Fruit fly (Drosophila melanogaster) whole organism, embryonic: Measurements from ENCODE around the gene CG5892.

Source experiments
- Awh ChIP-seq: fragments of 200-800 bp; sonication (Bioruptor generic); IDR thresholded peaks from 2 replicates; pipeline ENCODE4, ENCODE4 v1.3.6; 2022; ENCODE audit warnings: missing biosample characterization, missing genetic modification characterization
- CG10209 ChIP-seq: fragments of 200-800 bp; sonication (Bioruptor generic); optimal IDR thresholded peaks from 3 replicates; lab custom pipeline; 2017; ENCODE audit warnings: missing biosample characterization, mild to moderate bottlenecking, missing genetic modification characterization, missing genetic modification reagents
- CG1233 ChIP-seq: fragments of 200-800 bp; sonication (Bioruptor generic); optimal IDR thresholded peaks from 4 replicates; lab custom pipeline; 2018; ENCODE audit warnings: missing biosample characterization, mild to moderate bottlenecking, missing genetic modification characterization
- CG12769 ChIP-seq: fragments of 200-800 bp; sonication (Bioruptor generic); optimal IDR thresholded peaks from 2 replicates; lab custom pipeline; 2019; ENCODE audit warnings: missing biosample characterization, mild to moderate bottlenecking, missing genetic modification characterization, moderate library complexity
- CG13287 ChIP-seq: fragments of 200-800 bp; sonication (Bioruptor generic); IDR thresholded peaks from 2 replicates; pipeline ENCODE4 v1.3.6; 2022; ENCODE audit warnings: missing biosample characterization, missing genetic modification characterization; ENCODE audit not compliant: partially characterized antibody
- CG2116 ChIP-seq: fragments of 200-800 bp; sonication (Bioruptor generic); optimal IDR thresholded peaks from 3 replicates; lab custom pipeline; 2018; ENCODE audit warnings: missing biosample characterization, mild to moderate bottlenecking, missing genetic modification characterization
- CG31388 ChIP-seq: fragments of 200-800 bp; sonication (Bioruptor generic); optimal IDR thresholded peaks from 2 replicates; lab custom pipeline; 2016; ENCODE audit warnings: missing biosample characterization, missing genetic modification characterization
- CG32767 ChIP-seq: fragments of 200-800 bp; sonication (Bioruptor generic); IDR thresholded peaks from 2 replicates; pipeline ENCODE4 v1.3.6; 2022; ENCODE audit warnings: missing biosample characterization, missing genetic modification characterization
- CG33213 ChIP-seq: fragments of 200-800 bp; sonication (Bioruptor generic); optimal IDR thresholded peaks from 3 replicates; lab custom pipeline; 2016; ENCODE audit warnings: missing biosample characterization, missing genetic modification characterization
- CG3838 ChIP-seq: fragments of 200-800 bp; sonication (Bioruptor generic); optimal IDR thresholded peaks from 3 replicates; lab custom pipeline; 2016; ENCODE audit warnings: missing biosample characterization, missing genetic modification characterization
- CG5180 ChIP-seq: fragments of 200-800 bp; sonication (Bioruptor generic); optimal IDR thresholded peaks from 3 replicates; lab custom pipeline; 2017; ENCODE audit warnings: missing biosample characterization, missing genetic modification characterization, mild to moderate bottlenecking, moderate library complexity, missing genetic modification reagents
- CG6854 ChIP-seq: fragments of 200-800 bp; sonication (Bioruptor generic); optimal IDR thresholded peaks from 3 replicates; lab custom pipeline; 2017; ENCODE audit warnings: missing biosample characterization, mild to moderate bottlenecking, missing genetic modification characterization
- CG8089 ChIP-seq: fragments of 200-800 bp; sonication (Bioruptor generic); optimal IDR thresholded peaks from 3 replicates; lab custom pipeline; 2016; ENCODE audit warnings: missing biosample characterization, missing genetic modification characterization
- Eip74EF ChIP-seq, 2 experiments: fragments of 200-800 bp in 1 of 2; fragments of >200 bp in 1 of 2; sonication (Bioruptor generic) in 1 of 2; optimal IDR thresholded peaks; 2 replicates each; lab custom pipeline; 2017 to 2019; ENCODE audit warnings: missing biosample characterization in 2 of 2, missing genetic modification characterization in 2 of 2, mild to moderate bottlenecking in 1 of 2, moderate library complexity in 1 of 2
- Gug ChIP-seq: fragments of 200-800 bp; sonication (Bioruptor generic); IDR thresholded peaks from 4 replicates; pipeline ENCODE4 v1.3.6; 2022; ENCODE audit warnings: missing biosample characterization, missing genetic modification characterization
- HHEX ChIP-seq: fragments of 200-800 bp; sonication (Bioruptor generic); optimal IDR thresholded peaks from 3 replicates; lab custom pipeline; 2017; ENCODE audit warnings: missing biosample characterization, mild to moderate bottlenecking, missing genetic modification characterization, missing genetic modification reagents
- HmgD ChIP-seq: fragments of 200-800 bp; sonication (Bioruptor generic); optimal IDR thresholded peaks from 3 replicates; lab custom pipeline; 2016; ENCODE audit warnings: missing biosample characterization, missing genetic modification characterization
- Lim3 ChIP-seq: fragments of 200-800 bp; sonication (Bioruptor generic); IDR thresholded peaks from 2 replicates; pipeline ENCODE4 v1.3.6; 2022; ENCODE audit warnings: missing biosample characterization, missing genetic modification characterization
- MESR4 ChIP-seq: fragments of 200-800 bp; sonication (Bioruptor generic); optimal IDR thresholded peaks from 2 replicates; lab custom pipeline; 2018; ENCODE audit warnings: missing biosample characterization, mild to moderate bottlenecking, missing genetic modification characterization, moderate library complexity
- Neu2 ChIP-seq: fragments of 200-800 bp; sonication (Bioruptor generic); optimal IDR thresholded peaks from 3 replicates; lab custom pipeline; 2016; ENCODE audit warnings: missing biosample characterization, missing genetic modification characterization, borderline replicate concordance
- Six4 ChIP-seq: fragments of 200-800 bp; sonication (Bioruptor generic); optimal IDR thresholded peaks from 2 replicates; lab custom pipeline; 2016; ENCODE audit warnings: missing biosample characterization, missing genetic modification characterization
- bab2 ChIP-seq: fragments of 200-800 bp; sonication (Bioruptor generic); optimal IDR thresholded peaks from 2 replicates; lab custom pipeline; 2016; ENCODE audit warnings: missing biosample characterization, missing genetic modification characterization
- bowl ChIP-seq: fragments of 200-800 bp; sonication (Bioruptor generic); IDR thresholded peaks from 2 replicates; pipeline ENCODE4 v1.3.6; 2022; ENCODE audit warnings: missing biosample characterization, missing genetic modification characterization
- btn ChIP-seq: fragments of 200-800 bp; sonication (Bioruptor generic); optimal IDR thresholded peaks from 2 replicates; lab custom pipeline; 2016; ENCODE audit warnings: missing biosample characterization, missing genetic modification characterization
- cad ChIP-seq: fragments of >200 bp; optimal IDR thresholded peaks from 2 replicates; lab custom pipeline; 2017; ENCODE audit warnings: missing biosample characterization, missing genetic modification characterization
- chm ChIP-seq: fragments of 200-800 bp; sonication (Bioruptor generic); IDR thresholded peaks from 2 replicates; pipeline ENCODE4 v1.3.6; 2022; ENCODE audit warnings: missing biosample characterization, missing genetic modification characterization
- crc ChIP-seq: fragments of 200-800 bp; sonication (Bioruptor generic); optimal IDR thresholded peaks from 2 replicates; lab custom pipeline; 2016; ENCODE audit warnings: missing biosample characterization, missing genetic modification characterization
- da ChIP-seq: fragments of 200-800 bp; sonication (Bioruptor generic); optimal IDR thresholded peaks from 2 replicates; lab custom pipeline; 2016; ENCODE audit warnings: missing biosample characterization, missing genetic modification characterization
- emc ChIP-seq: fragments of 200-800 bp; sonication (Bioruptor generic); optimal IDR thresholded peaks from 2 replicates; lab custom pipeline; 2016; ENCODE audit warnings: missing biosample characterization, missing genetic modification characterization
- exex ChIP-seq: fragments of 200-800 bp; sonication (Bioruptor generic); optimal IDR thresholded peaks from 4 replicates; lab custom pipeline; 2018; ENCODE audit warnings: missing biosample characterization, mild to moderate bottlenecking, missing genetic modification characterization, moderate library complexity
- fd96Cb ChIP-seq: fragments of 200-800 bp; sonication (Bioruptor generic); optimal IDR thresholded peaks from 2 replicates; lab custom pipeline; 2018; ENCODE audit warnings: missing biosample characterization, mild to moderate bottlenecking, missing genetic modification characterization, moderate library complexity
- fru ChIP-seq: fragments of >200 bp; optimal IDR thresholded peaks from 2 replicates; lab custom pipeline; 2017
- gcm ChIP-seq: fragments of 200-800 bp; sonication (Bioruptor generic); optimal IDR thresholded peaks from 2 replicates; lab custom pipeline; 2019; ENCODE audit warnings: missing biosample characterization, mild to moderate bottlenecking, missing genetic modification characterization, moderate library complexity
- gem ChIP-seq: fragments of 200-800 bp; sonication (Bioruptor generic); optimal IDR thresholded peaks from 2 replicates; lab custom pipeline; 2019; ENCODE audit warnings: missing biosample characterization, mild to moderate bottlenecking, missing genetic modification characterization, moderate library complexity
- grn ChIP-seq: fragments of 200-800 bp; sonication (Bioruptor generic); optimal IDR thresholded peaks from 3 replicates; lab custom pipeline; 2017; ENCODE audit warnings: missing biosample characterization, missing genetic modification characterization
- gt ChIP-seq: fragments of 200-800 bp; sonication (Bioruptor generic); IDR thresholded peaks from 2 replicates; pipeline ENCODE4 v1.3.6; 2022; ENCODE audit warnings: missing biosample characterization, missing genetic modification characterization
- hbn ChIP-seq: fragments of 200-800 bp; sonication (Bioruptor generic); IDR thresholded peaks from 2 replicates; pipeline ENCODE4 v1.3.6; 2022; ENCODE audit warnings: missing biosample characterization, missing genetic modification characterization; ENCODE audit not compliant: partially characterized antibody
- klu ChIP-seq: fragments of 200-800 bp; sonication (Bioruptor generic); IDR thresholded peaks from 2 replicates; pipeline ENCODE4 v1.3.6; 2022; ENCODE audit warnings: missing biosample characterization, missing genetic modification characterization
- lov ChIP-seq, 2 experiments: fragments of 200-800 bp in 1 of 2; fragments of >200 bp in 1 of 2; sonication (Bioruptor generic) in 1 of 2; IDR thresholded peaks in 1 of 2; optimal IDR thresholded peaks in 1 of 2; 2 replicates in 1 of 2; 3 replicates in 1 of 2; pipeline versions ENCODE4 v1.3.6 to Lab custom; 2017 to 2022; ENCODE audit warnings: missing biosample characterization in 1 of 2, missing genetic modification characterization in 1 of 2
- mirr ChIP-seq: fragments of 200-800 bp; sonication (Bioruptor generic); optimal IDR thresholded peaks from 3 replicates; lab custom pipeline; 2018; ENCODE audit warnings: missing biosample characterization, mild to moderate bottlenecking, missing genetic modification characterization
- nau ChIP-seq: fragments of 200-800 bp; sonication (Bioruptor generic); optimal IDR thresholded peaks from 3 replicates; lab custom pipeline; 2017; ENCODE audit warnings: missing biosample characterization, mild to moderate bottlenecking, missing genetic modification characterization, missing genetic modification reagents
- pita ChIP-seq: fragments of 200-800 bp; sonication (Bioruptor generic); optimal IDR thresholded peaks from 2 replicates; lab custom pipeline; 2017; ENCODE audit warnings: missing biosample characterization, mild to moderate bottlenecking, missing genetic modification characterization
- sd ChIP-seq: fragments of 200-800 bp; sonication (Bioruptor generic); optimal IDR thresholded peaks from 3 replicates; lab custom pipeline; 2018; ENCODE audit warnings: missing biosample characterization, mild to moderate bottlenecking, missing genetic modification characterization, moderate library complexity
- sens ChIP-seq: fragments of 200-800 bp; sonication (Bioruptor generic); peaks from one replicate; lab custom pipeline; 2016; ENCODE audit warnings: missing biosample characterization, missing genetic modification characterization
- slp2 ChIP-seq: fragments of 200-800 bp; sonication (Bioruptor generic); optimal IDR thresholded peaks from 2 replicates; lab custom pipeline; 2016; ENCODE audit warnings: missing biosample characterization, missing genetic modification characterization
- sob ChIP-seq: fragments of 200-800 bp; sonication (Bioruptor generic); IDR thresholded peaks from 2 replicates; pipeline ENCODE4 v1.3.6; 2022; ENCODE audit warnings: missing biosample characterization, missing genetic modification characterization
- ttk ChIP-seq: fragments of 200-800 bp; sonication (Bioruptor generic); IDR thresholded peaks from 2 replicates; pipeline ENCODE4 v2.1.2; 2022; ENCODE audit warnings: missing biosample characterization, missing genetic modification characterization
- tx ChIP-seq: fragments of 200-800 bp; sonication (Bioruptor generic); optimal IDR thresholded peaks from 2 replicates; lab custom pipeline; 2016; ENCODE audit warnings: missing biosample characterization, missing genetic modification characterization
- vvl ChIP-seq: fragments of 200-800 bp; sonication (Bioruptor generic); IDR thresholded peaks from 2 replicates; pipeline ENCODE4 v1.3.6; 2022; ENCODE audit warnings: missing biosample characterization, missing genetic modification characterization
- zfh1 ChIP-seq: fragments of 200-800 bp; sonication (Bioruptor generic); IDR thresholded peaks from 3 replicates; pipeline ENCODE4 v1.3.6; 2022; ENCODE audit warnings: missing biosample characterization, missing genetic modification characterization

The CG5892 gene

DNA sequence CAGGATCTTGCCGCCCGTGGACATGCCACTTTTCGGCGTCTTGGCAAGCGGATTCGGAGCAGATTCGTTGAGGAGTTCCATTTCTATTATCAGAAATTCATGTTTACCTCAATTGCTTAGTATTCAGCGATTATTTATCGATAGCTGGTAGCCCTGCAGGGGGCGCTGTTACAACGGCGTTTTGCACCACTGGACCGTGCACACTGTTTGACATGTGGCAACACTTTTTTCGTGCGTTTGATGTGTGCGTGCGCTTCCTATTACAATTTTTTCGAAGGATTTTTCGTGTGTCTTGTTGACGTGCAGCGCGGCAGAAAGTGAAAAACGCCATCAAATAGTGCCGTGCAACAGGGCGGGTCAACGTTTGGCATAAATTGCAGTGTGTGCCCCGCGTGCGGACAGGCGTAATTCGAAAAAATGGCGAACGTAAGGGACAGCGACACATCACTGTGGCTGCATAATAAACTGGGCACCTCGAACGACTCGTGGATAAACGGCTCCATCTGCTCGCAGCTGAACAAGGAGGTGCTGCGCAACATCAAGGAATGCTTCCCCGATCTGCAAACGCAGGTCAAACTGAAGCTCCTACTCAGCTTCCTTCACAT is 18.9 kb upstream of the CG5892 start, which contains the start of the genes CG3337 and Nelf-A (continued):
- no peak for TF ChIP-seq CG12769 (tag; lab: Kevin White, UChicago)
- peak; percentile 86 for TF ChIP-seq CG13287
- peak; percentile 26 for TF ChIP-seq slp2 (GFP tag; lab: Kevin White, UChicago)
- peak; percentile 41 for TF ChIP-seq crc (GFP tag; lab: Kevin White, UChicago)
- TF ChIP-seq pita, result no peak
- peak; percentile 78 for TF ChIP-seq zfh1 (GFP tag; lab: Robert Waterston, UW)
- no peak for TF ChIP-seq exex (tag; lab: Kevin White, UChicago)
- peak; percentile 22; the same call in 1 of the 2 replicates for TF ChIP-seq CG32767 (GFP tag; lab: Robert Waterston, UW)
- TF ChIP-seq gt (GFP tag; lab: Robert Waterston, UW), result no peak
- TF ChIP-seq da (GFP tag; lab: Kevin White, UChicago), result peak; percentile 40
- TF ChIP-seq klu, result no peak
- TF ChIP-seq tx (GFP tag; lab: Kevin White, UChicago), result peak; percentile 58
- peak; percentile 56 for TF ChIP-seq chm (GFP tag; lab: Robert Waterston, UW)
- TF ChIP-seq CG33213, result peak; percentile 85
- TF ChIP-seq Neu2 (GFP tag; lab: Kevin White, UChicago), result peak; percentile 22
- peak; percentile 8 for TF ChIP-seq CG1233 (GFP tag; lab: Kevin White, UChicago)
- peak; percentile 73 for TF ChIP-seq hbn (GFP tag; lab: Robert Waterston, UW)
- peak; percentile 69 for TF ChIP-seq CG2116 (GFP tag; lab: Kevin White, UChicago)
- no peak for TF ChIP-seq sd (tag; lab: Kevin White, UChicago)
- TF ChIP-seq grn (GFP tag; lab: Kevin White, UChicago), result no peak
- no peak for TF ChIP-seq bowl (GFP tag; lab: Robert Waterston, UW)
- peak; percentile 46 for TF ChIP-seq btn (GFP tag; lab: Kevin White, UChicago)
- peak; percentile 55; the same call in 1 of the 2 replicates for TF ChIP-seq ttk (GFP tag; lab: Robert Waterston, UW)
- no peak for TF ChIP-seq nau (GFP tag; lab: Kevin White, UChicago)
- TF ChIP-seq bab2 (GFP tag; lab: Kevin White, UChicago), result peak; percentile 66
- peak; percentile 94 for TF ChIP-seq sens
- TF ChIP-seq CG10209 (GFP tag; lab: Kevin White, UChicago), result peak; percentile 75
- no peak for TF ChIP-seq gem (tag; lab: Kevin White, UChicago)
- peak; percentile 81 for TF ChIP-seq mirr
- no peak for TF ChIP-seq Awh
- TF ChIP-seq gcm (GFP tag; lab: Kevin White, UChicago), result peak; percentile 24
- TF ChIP-seq sob (GFP tag; lab: Robert Waterston, UW), result peak; percentile 88
- peak; percentile 64 for TF ChIP-seq HHEX (GFP tag; lab: Kevin White, UChicago)
- TF ChIP-seq CG8089 (GFP tag; lab: Kevin White, UChicago), result peak; percentile 75
- no peak for TF ChIP-seq CG31388 (GFP tag; lab: Kevin White, UChicago)
- no peak for TF ChIP-seq CG5180 (GFP tag; lab: Kevin White, UChicago)
- peak; percentile 77 for TF ChIP-seq Gug (GFP tag; lab: Robert Waterston, UW)
- TF ChIP-seq vvl, result peak; percentile 81
- no peak for TF ChIP-seq Eip74EF (GFP tag; optimal IDR thresholded peaks at IDR 0.05; lab: Kevin White, UChicago)
- TF ChIP-seq MESR4, result peak; percentile 95
- TF ChIP-seq cad, result no peak
- TF ChIP-seq fru (lab: Kevin White, UChicago), result no peak
- TF ChIP-seq Six4 (GFP tag; lab: Kevin White, UChicago), result peak; percentile 50
- no peak for TF ChIP-seq CG3838 (GFP tag; lab: Kevin White, UChicago)
- peak; percentile 52 for TF ChIP-seq emc
- no peak for TF ChIP-seq CG6854 (GFP tag; lab: Kevin White, UChicago)
- TF ChIP-seq HmgD (GFP tag; lab: Kevin White, UChicago), result peak; percentile 85
- peak; percentile 9 for TF ChIP-seq fd96Cb (tag; lab: Kevin White, UChicago)
- TF ChIP-seq Lim3 (GFP tag; lab: Robert Waterston, UW), result no peak
- TF ChIP-seq lov (optimal IDR thresholded peaks at IDR 0.05; lab: Kevin White, UChicago), result no peak
- 0 out of 3 replicates have a peak, but pooled peaks have one; percentile 52 for TF ChIP-seq lov (GFP tag; IDR thresholded peaks at IDR 0.05; lab: Robert Waterston, UW)
